Worm (Caenorhabditis elegans) whole organism, midembryonic: ENCODE results near the gene col-171.

ENCODE experiments used
- T22C8.4 ChIP-seq: fragments of 200-800 bp; sonication (Bioruptor generic); IDR thresholded peaks from 2 replicates; pipeline ENCODE4 v1.3.6; 2022; ENCODE audit warnings: missing genetic modification characterization, missing compliant biosample characterization
- cog-1 ChIP-seq: sonication (generic microtip); optimal IDR thresholded peaks from 2 replicates; lab custom pipeline; 2016; ENCODE audit warnings: missing genetic modification characterization, missing compliant biosample characterization
- flt-1 ChIP-seq: fragments of 200-800 bp; sonication (Bioruptor generic); IDR thresholded peaks from 2 replicates; pipeline ENCODE4 v1.3.6; 2022; ENCODE audit warnings: missing genetic modification characterization, missing compliant biosample characterization
- klf-2 ChIP-seq: fragments of 200-800 bp; sonication (Bioruptor generic); conservative IDR thresholded peaks from 2 replicates; pipeline ENCODE4 v1.3.6; 2022; ENCODE audit warnings: missing genetic modification reagents, missing genetic modification characterization, missing compliant biosample characterization
- med-1 ChIP-seq: sonication (generic microtip); optimal IDR thresholded peaks from 2 replicates; lab custom pipeline; 2017; ENCODE audit warnings: missing genetic modification characterization, mild to moderate bottlenecking, missing compliant biosample characterization, antibody characterized with exemption, missing genetic modification reagents; ENCODE audit not compliant: insufficient read depth
- ref-1 ChIP-seq: fragments of 200-800 bp; sonication (Bioruptor generic); conservative IDR thresholded peaks from 2 replicates; pipeline ENCODE4 v1.3.6; 2022; ENCODE audit warnings: missing genetic modification reagents, missing genetic modification characterization, missing compliant biosample characterization
- tab-1 ChIP-seq: fragments of 200-800 bp; sonication (Bioruptor generic); IDR thresholded peaks from 2 replicates; pipeline ENCODE4 v1.3.6; 2022; ENCODE audit warnings: missing genetic modification characterization, missing compliant biosample characterization
- ztf-23 ChIP-seq: fragments of 200-800 bp; sonication (Bioruptor generic); IDR thresholded peaks from 2 replicates; pipeline ENCODE4 v1.3.6; 2022; ENCODE audit warnings: missing genetic modification reagents, missing genetic modification characterization, missing compliant biosample characterization
- ztf-29 ChIP-seq: fragments of 200-800 bp; sonication (Bioruptor generic); IDR thresholded peaks from 2 replicates; pipeline ENCODE4 v1.3.6; 2022; ENCODE audit warnings: missing genetic modification reagents, missing genetic modification characterization, missing compliant biosample characterization

ce11 chrX:6334602-6335001 lies 504 bp downstream of the col-171 start:
- TF ChIP-seq ztf-23 (GFP tag; lab: Robert Waterston, UW) = no peak
- TF ChIP-seq klf-2 = no peak
- no peak for TF ChIP-seq flt-1 (GFP tag; lab: Robert Waterston, UW)
- no peak for TF ChIP-seq ref-1
- no peak for TF ChIP-seq med-1 (GFP tag; lab: Kevin White, UChicago)
- TF ChIP-seq T22C8.4 (GFP tag; lab: Robert Waterston, UW) = no peak
- no peak for TF ChIP-seq tab-1 (GFP tag; lab: Robert Waterston, UW)
- no peak for TF ChIP-seq cog-1 (tag; lab: Kevin White, UChicago)
- TF ChIP-seq ztf-29 = no peak
